Worm (Caenorhabditis elegans) whole organism, L4 larva: Measurements from ENCODE around the gene F59B2.15.
A peak's percentile ranks its signal among the peaks of the same experiment; 100 is the strongest.

Experiments used
- F10B5.3 ChIP-seq: sonication (generic microtip); optimal IDR thresholded peaks from 2 replicates; lab custom pipeline; 2016; ENCODE audit warnings: mild to moderate bottlenecking, missing genetic modification characterization, missing compliant biosample characterization
- F37D6.2 ChIP-seq: sonication (generic microtip); optimal IDR thresholded peaks from 2 replicates; lab custom pipeline; 2016; ENCODE audit warnings: mild to moderate bottlenecking, missing genetic modification characterization, missing compliant biosample characterization
- F44E2.7 ChIP-seq: fragments of 200-800 bp; sonication (Bioruptor generic); IDR thresholded peaks from 2 replicates; pipeline ENCODE4 v2.1.2; 2022; ENCODE audit warnings: missing genetic modification characterization, missing compliant biosample characterization
- T26A8.4 ChIP-seq: fragments of 200-800 bp; sonication (Bioruptor generic); IDR thresholded peaks from 2 replicates; pipeline ENCODE4 v1.3.6; 2022; ENCODE audit warnings: missing genetic modification characterization, missing compliant biosample characterization
- aha-1 ChIP-seq: fragments of 150-350 bp; peaks from one replicate; lab custom pipeline; 2014; ENCODE audit warnings: missing biosample characterization, missing genetic modification characterization
- ama-1 ChIP-seq: fragments of 150-350 bp; optimal IDR thresholded peaks from 2 replicates; lab custom pipeline; 2014; ENCODE audit warnings: inconsistent platforms, mixed read lengths
- attf-4 ChIP-seq: sonication (generic microtip); optimal IDR thresholded peaks from 3 replicates; lab custom pipeline; 2017; ENCODE audit warnings: missing biosample characterization, missing genetic modification characterization
- daf-16 ChIP-seq, 3 experiments: sonication (generic microtip); optimal IDR thresholded peaks; 2 replicates each; lab custom pipeline; 2016 to 2017; ENCODE audit warnings: missing genetic modification characterization in 3 of 3, missing genetic modification reagents in 3 of 3, mild to moderate bottlenecking in 2 of 3, missing compliant biosample characterization in 2 of 3, missing biosample characterization in 1 of 3, moderate library complexity in 1 of 3
- daf-8 ChIP-seq: fragments of 200-800 bp; sonication (Bioruptor generic); IDR thresholded peaks from 2 replicates; pipeline ENCODE4 v1.3.6; 2022; ENCODE audit warnings: missing genetic modification characterization, missing compliant biosample characterization
- dmd-6 ChIP-seq: fragments of 200-800 bp; sonication (Bioruptor generic); IDR thresholded peaks from 2 replicates; pipeline ENCODE4 v1.3.6; 2022; ENCODE audit warnings: missing genetic modification reagents, missing genetic modification characterization, missing compliant biosample characterization
- dmd-9 ChIP-seq: fragments of 200-800 bp; sonication (Bioruptor generic); IDR thresholded peaks from 2 replicates; pipeline ENCODE4 v1.3.6; 2022; ENCODE audit warnings: missing genetic modification reagents, missing genetic modification characterization, missing compliant biosample characterization
- dve-1 ChIP-seq: sonication (generic microtip); optimal IDR thresholded peaks from 2 replicates; lab custom pipeline; 2017; ENCODE audit warnings: antibody characterized with exemption, mild to moderate bottlenecking, missing genetic modification characterization, missing compliant biosample characterization; ENCODE audit not compliant: insufficient read depth
- gei-8 ChIP-seq: fragments of 200-800 bp; sonication (Bioruptor generic); optimal IDR thresholded peaks from 2 replicates; lab custom pipeline; 2018; ENCODE audit warnings: mild to moderate bottlenecking, missing genetic modification characterization, missing compliant biosample characterization
- hif-1 ChIP-seq, 2 experiments: sonication (generic microtip); optimal IDR thresholded peaks; 2 replicates each; lab custom pipeline; 2016 to 2017; ENCODE audit warnings: missing compliant biosample characterization in 2 of 2, missing genetic modification characterization in 2 of 2, missing genetic modification reagents in 2 of 2, missing genotype in 2 of 2, mild to moderate bottlenecking in 1 of 2
- hlh-11 ChIP-seq: fragments of 200-800 bp; sonication (Bioruptor generic); optimal IDR thresholded peaks from 2 replicates; lab custom pipeline; 2018; ENCODE audit warnings: mild to moderate bottlenecking, missing genetic modification characterization, missing compliant biosample characterization
- hlh-30 ChIP-seq: sonication (generic microtip); optimal IDR thresholded peaks from 2 replicates; lab custom pipeline; 2017; ENCODE audit warnings: antibody characterized with exemption, mild to moderate bottlenecking, missing genetic modification characterization, missing compliant biosample characterization; ENCODE audit not compliant: insufficient read depth
- hmg-1.1 ChIP-seq: fragments of 200-800 bp; sonication (Bioruptor generic); IDR thresholded peaks from 2 replicates; pipeline ENCODE4 v1.3.6; 2022; ENCODE audit warnings: missing genetic modification reagents, missing genetic modification characterization, missing compliant biosample characterization
- lin-13 ChIP-seq: fragments of 150-350 bp; optimal IDR thresholded peaks from 2 replicates; lab custom pipeline; 2014; ENCODE audit warnings: missing biosample characterization, missing genetic modification reagents, missing genetic modification characterization
- lin-15B ChIP-seq: fragments of 150-350 bp; sonication (generic microtip); optimal IDR thresholded peaks from 3 replicates; lab custom pipeline; 2014; ENCODE audit warnings: missing biosample characterization, missing genetic modification characterization
- lir-3 ChIP-seq: sonication (generic microtip); optimal IDR thresholded peaks from 2 replicates; lab custom pipeline; 2016; ENCODE audit warnings: mild to moderate bottlenecking, missing genetic modification characterization, missing compliant biosample characterization
- lsy-2 ChIP-seq, 2 experiments: fragments of 150-350 bp in 1 of 2; sonication (generic microtip) in 1 of 2; optimal IDR thresholded peaks; 2 replicates each; lab custom pipeline; 2014 to 2017; ENCODE audit warnings: missing biosample characterization in 2 of 2, missing genetic modification characterization in 2 of 2
- madf-5 ChIP-seq, 2 experiments: fragments of 200-800 bp; sonication (Bioruptor generic); IDR thresholded peaks; 2 replicates each; pipeline ENCODE4 v1.3.6; 2022; ENCODE audit warnings: missing compliant biosample characterization in 2 of 2, missing genetic modification characterization in 2 of 2
- mdl-1 ChIP-seq, 2 experiments: fragments of 150-350 bp in 1 of 2; sonication (generic microtip) in 1 of 2; optimal IDR thresholded peaks; 2 replicates each; lab custom pipeline; 2014 to 2017; ENCODE audit warnings: missing biosample characterization in 2 of 2, missing genetic modification characterization in 2 of 2
- mep-1 ChIP-seq: fragments of 150-350 bp; sonication (generic microtip); optimal IDR thresholded peaks from 3 replicates; lab custom pipeline; 2014; ENCODE audit warnings: missing biosample characterization, missing genetic modification characterization
- mes-2 ChIP-seq: sonication (generic microtip); optimal IDR thresholded peaks from 2 replicates; lab custom pipeline; 2016; ENCODE audit warnings: missing genotype, mild to moderate bottlenecking, missing genetic modification characterization, missing compliant biosample characterization; ENCODE audit not compliant: poor library complexity, severe bottlenecking
- nhr-10 ChIP-seq: fragments of 150-350 bp; optimal IDR thresholded peaks from 2 replicates; lab custom pipeline; 2014; ENCODE audit warnings: missing biosample characterization, missing genetic modification characterization
- nhr-237 ChIP-seq: sonication (generic microtip); optimal IDR thresholded peaks from 2 replicates; lab custom pipeline; 2017; ENCODE audit warnings: missing biosample characterization, missing genetic modification characterization
- nhr-25 ChIP-seq: sonication (generic microtip); optimal IDR thresholded peaks from 2 replicates; lab custom pipeline; 2017; ENCODE audit warnings: missing genetic modification characterization, mild to moderate bottlenecking, missing compliant biosample characterization, antibody characterized with exemption, moderate library complexity, borderline replicate concordance; ENCODE audit not compliant: insufficient read depth
- nhr-28 ChIP-seq: fragments of 150-350 bp; optimal IDR thresholded peaks from 2 replicates; lab custom pipeline; 2014; ENCODE audit warnings: missing biosample characterization, missing genetic modification characterization
- nhr-41 ChIP-seq: fragments of 200-800 bp; sonication (Bioruptor generic); IDR thresholded peaks from 2 replicates; pipeline ENCODE4 v1.3.6; 2022; ENCODE audit warnings: missing genetic modification reagents, missing genetic modification characterization, missing compliant biosample characterization
- nhr-42 ChIP-seq: fragments of 200-800 bp; sonication (Bioruptor generic); IDR thresholded peaks from 2 replicates; pipeline ENCODE4 v1.3.6; 2022; ENCODE audit warnings: missing genetic modification characterization, missing compliant biosample characterization
- nhr-48 ChIP-seq: sonication (generic microtip); optimal IDR thresholded peaks from 2 replicates; lab custom pipeline; 2016; ENCODE audit warnings: mild to moderate bottlenecking, missing genetic modification characterization, missing compliant biosample characterization
- nhr-6 ChIP-seq: fragments of 150-350 bp; optimal IDR thresholded peaks from 2 replicates; lab custom pipeline; 2014; ENCODE audit warnings: missing biosample characterization, missing genetic modification characterization
- nhr-77 ChIP-seq: fragments of 150-350 bp; optimal IDR thresholded peaks from 2 replicates; lab custom pipeline; 2014; ENCODE audit warnings: missing biosample characterization, missing genetic modification characterization
- php-3 ChIP-seq: fragments of 200-800 bp; sonication (Bioruptor generic); IDR thresholded peaks from 2 replicates; pipeline ENCODE4 v1.3.6; 2022; ENCODE audit warnings: missing genetic modification reagents, missing genetic modification characterization, missing compliant biosample characterization
- pqm-1 ChIP-seq: sonication (generic microtip); optimal IDR thresholded peaks from 2 replicates; lab custom pipeline; 2017; ENCODE audit warnings: missing biosample characterization, missing genetic modification characterization
- saeg-2 ChIP-seq: fragments of 200-800 bp; sonication (Bioruptor generic); IDR thresholded peaks from 2 replicates; pipeline ENCODE4 v1.3.6; 2022; ENCODE audit warnings: missing genetic modification reagents, missing genetic modification characterization, missing compliant biosample characterization
- set-16 ChIP-seq: fragments of 200-800 bp; sonication (Bioruptor generic); IDR thresholded peaks from 2 replicates; pipeline ENCODE4 v1.3.6; 2022; ENCODE audit warnings: missing genetic modification reagents, missing genetic modification characterization, missing compliant biosample characterization
- snpc-4 ChIP-seq: fragments of 150-350 bp; optimal IDR thresholded peaks from 2 replicates; lab custom pipeline; 2014; ENCODE audit warnings: missing biosample characterization, missing genetic modification characterization
- spr-1 ChIP-seq: sonication (generic microtip); optimal IDR thresholded peaks from 2 replicates; lab custom pipeline; 2016; ENCODE audit warnings: mild to moderate bottlenecking, missing genetic modification characterization, missing compliant biosample characterization
- spr-3 ChIP-seq: fragments of 200-800 bp; sonication (Bioruptor generic); optimal IDR thresholded peaks from 2 replicates; lab custom pipeline; 2018; ENCODE audit warnings: mild to moderate bottlenecking, missing genetic modification characterization, missing compliant biosample characterization
- tag-97 ChIP-seq: fragments of 200-800 bp; sonication (Bioruptor generic); IDR thresholded peaks from 2 replicates; pipeline ENCODE4 v1.3.6; 2022; ENCODE audit warnings: missing genetic modification characterization, missing compliant biosample characterization
- tra-1 ChIP-seq: fragments of 200-800 bp; sonication (Bioruptor generic); IDR thresholded peaks from 2 replicates; pipeline ENCODE4 v1.3.6; 2022; ENCODE audit warnings: missing genetic modification reagents, missing genetic modification characterization, missing compliant biosample characterization
- unc-130 ChIP-seq: sonication (generic microtip); optimal IDR thresholded peaks from 2 replicates; lab custom pipeline; 2016; ENCODE audit warnings: missing genetic modification reagents, missing genetic modification characterization, missing compliant biosample characterization
- zfp-2 ChIP-seq: sonication (generic microtip); optimal IDR thresholded peaks from 2 replicates; lab custom pipeline; 2016; ENCODE audit warnings: mild to moderate bottlenecking, missing genetic modification characterization, missing compliant biosample characterization
- zip-2 ChIP-seq: fragments of 150-350 bp; optimal IDR thresholded peaks from 2 replicates; lab custom pipeline; 2014; ENCODE audit warnings: missing biosample characterization, missing genetic modification characterization

The F59B2.15 gene

ce11 chrIII:9035037-9035436 is 32.6 kb upstream of the F59B2.15 start:
- TF ChIP-seq F37D6.2, result no peak
- TF ChIP-seq gei-8, result no peak
- no peak for TF ChIP-seq zip-2
- no peak for TF ChIP-seq daf-16 (GFP tag; optimal IDR thresholded peaks at IDR 0.05; lab: Kevin White, UChicago)
- peak; percentile 66 for TF ChIP-seq daf-16 (tag; optimal IDR thresholded peaks at IDR 0.05; lab: Kevin White, UChicago)
- peak; percentile 87 for TF ChIP-seq php-3 (GFP tag; lab: Robert Waterston, UW)
- TF ChIP-seq dmd-6 (GFP tag; lab: Robert Waterston, UW), result peak; percentile 53
- TF ChIP-seq nhr-41, result no peak
- TF ChIP-seq lir-3, result no peak
- TF ChIP-seq daf-8, result no peak
- no peak for TF ChIP-seq mep-1
- TF ChIP-seq F44E2.7, result no peak
- TF ChIP-seq ama-1 (lab: Kevin White, UChicago), result no peak
- no peak for TF ChIP-seq lin-13 (GFP tag; lab: Kevin White, UChicago)
- no peak for TF ChIP-seq tag-97
- 0 out of 2 replicates have a peak, but pooled peaks have one; percentile 23 for TF ChIP-seq tra-1 (GFP tag; lab: Robert Waterston, UW)
- TF ChIP-seq pqm-1 (tag; lab: Kevin White, UChicago), result peak; percentile 88
- peak; percentile 46 for TF ChIP-seq hlh-11 (tag; lab: Kevin White, UChicago)
- peak; percentile 46 for TF ChIP-seq nhr-28
- TF ChIP-seq hif-1 (tag; optimal IDR thresholded peaks at IDR 0.05; lab: Kevin White, UChicago), result no peak
- peak; percentile 83 for TF ChIP-seq dve-1 (tag; lab: Kevin White, UChicago)
- no peak for TF ChIP-seq unc-130 (GFP tag; lab: Kevin White, UChicago)
- TF ChIP-seq, all 104 proteins: peak for 8

ce11 chrIII:9034133-9034532 is 31.7 kb upstream of the F59B2.15 start:
- TF ChIP-seq zfp-2, result no peak
- 0 out of 2 replicates have a peak, but pooled peaks have one; percentile 27 for TF ChIP-seq dmd-6 (GFP tag; lab: Robert Waterston, UW)

DNA sequence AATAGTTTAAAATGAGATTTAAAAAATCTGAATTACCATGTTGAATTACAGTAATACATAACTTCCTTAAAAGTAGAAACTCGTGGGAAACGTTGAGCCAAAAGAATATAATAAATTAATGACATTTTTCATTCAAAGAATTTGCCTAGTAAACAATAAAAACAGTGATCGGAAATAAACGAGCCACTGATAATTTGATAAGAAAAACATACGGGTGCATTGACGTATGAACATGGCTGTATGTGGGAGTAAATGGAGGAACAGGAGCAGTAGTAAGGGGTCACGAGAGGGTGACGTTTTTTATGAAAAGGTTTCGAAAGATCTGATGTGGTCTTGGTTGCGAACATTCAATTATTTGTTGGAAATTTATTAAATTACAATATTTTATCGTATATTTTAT is 28.4 kb upstream of the F59B2.15 start:
- TF ChIP-seq F10B5.3, result no peak
- no peak for TF ChIP-seq mes-2 (tag; lab: Kevin White, UChicago)
- no peak for TF ChIP-seq snpc-4 (tag; lab: Kevin White, UChicago)
- TF ChIP-seq lin-13 (GFP tag; lab: Kevin White, UChicago), result no peak
- no peak for TF ChIP-seq dmd-9 (GFP tag; lab: Robert Waterston, UW)
- no peak for TF ChIP-seq zfp-2
- peak; percentile 13 for TF ChIP-seq nhr-28
- no peak for TF ChIP-seq daf-16 (GFP tag; optimal IDR thresholded peaks at IDR 0.05; lab: Kevin White, UChicago)
- peak; percentile 61 for TF ChIP-seq daf-16 (tag; optimal IDR thresholded peaks at IDR 0.05; lab: Kevin White, UChicago)
- no peak for TF ChIP-seq unc-130 (GFP tag; lab: Kevin White, UChicago)
- TF ChIP-seq aha-1, result no peak
- no peak for TF ChIP-seq hif-1 (tag; optimal IDR thresholded peaks at IDR 0.05; lab: Kevin White, UChicago)
- no peak for TF ChIP-seq set-16 (GFP tag; lab: Robert Waterston, UW)
- no peak for TF ChIP-seq madf-5 (GFP tag; IDR thresholded peaks at IDR 0.05; lab: Robert Waterston, UW)
- no peak for TF ChIP-seq attf-4 (tag; lab: Kevin White, UChicago)
- peak; percentile 16 for TF ChIP-seq nhr-77 (tag; lab: Kevin White, UChicago)
- TF ChIP-seq hlh-11 (tag; lab: Kevin White, UChicago), result no peak
- no peak for TF ChIP-seq dmd-6 (GFP tag; lab: Robert Waterston, UW)
- TF ChIP-seq nhr-25 (tag; lab: Kevin White, UChicago), result no peak
- TF ChIP-seq dve-1 (tag; lab: Kevin White, UChicago), result peak; percentile 15
- TF ChIP-seq spr-1 (tag; lab: Kevin White, UChicago), result no peak
- no peak for TF ChIP-seq nhr-42 (GFP tag; lab: Robert Waterston, UW)
- no peak for TF ChIP-seq spr-3
- no peak for TF ChIP-seq saeg-2 (GFP tag; lab: Robert Waterston, UW)
- no peak for TF ChIP-seq hmg-1.1 (GFP tag; lab: Robert Waterston, UW)
- no peak for TF ChIP-seq lsy-2 (tag; optimal IDR thresholded peaks at IDR 0.05; lab: Kevin White, UChicago)
- TF ChIP-seq F44E2.7, result no peak
- no peak for TF ChIP-seq nhr-237
- TF ChIP-seq T26A8.4, result no peak
- no peak for TF ChIP-seq mdl-1 (tag; optimal IDR thresholded peaks at IDR 0.05; lab: Kevin White, UChicago)
- no peak for TF ChIP-seq zip-2
- TF ChIP-seq pqm-1 (tag; lab: Kevin White, UChicago), result peak; percentile 54
- no peak for TF ChIP-seq nhr-48
- TF ChIP-seq nhr-10, result no peak
- no peak for TF ChIP-seq lin-15B
- TF ChIP-seq nhr-6, result no peak
- TF ChIP-seq tag-97, result no peak
- TF ChIP-seq hlh-30 (tag; lab: Kevin White, UChicago), result peak; percentile 10
- TF ChIP-seq, all 104 proteins: peak for 6
